Worm (Caenorhabditis elegans) whole organism, early embryonic: Measurements from ENCODE around the gene T28F3.5.

Source experiments
- B0310.2 ChIP-seq: sonication (generic microtip); optimal IDR thresholded peaks from 2 replicates; lab custom pipeline; 2016; ENCODE audit warnings: mild to moderate bottlenecking, missing genetic modification characterization, missing compliant biosample characterization
- F13C5.2 ChIP-seq: sonication (generic microtip); optimal IDR thresholded peaks from 2 replicates; lab custom pipeline; 2017; ENCODE audit warnings: mild to moderate bottlenecking, missing genetic modification characterization, inconsistent platforms, missing compliant biosample characterization
- aly-1 ChIP-seq: sonication (generic microtip); optimal IDR thresholded peaks from 2 replicates; lab custom pipeline; 2016; ENCODE audit warnings: missing genetic modification characterization, missing compliant biosample characterization
- ama-1 ChIP-seq: fragments of 150-350 bp; optimal IDR thresholded peaks from 2 replicates; lab custom pipeline; 2014
- ceh-13 ChIP-seq: fragments of 200-800 bp; sonication (Bioruptor generic); optimal IDR thresholded peaks from 2 replicates; lab custom pipeline; 2018; ENCODE audit warnings: mild to moderate bottlenecking, missing genetic modification characterization, missing compliant biosample characterization
- ceh-36 ChIP-seq: sonication (generic microtip); optimal IDR thresholded peaks from 2 replicates; lab custom pipeline; 2016; ENCODE audit warnings: missing genetic modification characterization, inconsistent platforms, missing compliant biosample characterization
- ets-7 ChIP-seq: sonication (generic microtip); optimal IDR thresholded peaks from 2 replicates; lab custom pipeline; 2016; ENCODE audit warnings: missing genotype, missing genetic modification characterization, missing compliant biosample characterization
- flt-1 ChIP-seq: fragments of 200-800 bp; sonication (Bioruptor generic); IDR thresholded peaks from 2 replicates; pipeline ENCODE4 v1.3.6; 2022; ENCODE audit warnings: missing genetic modification characterization, missing compliant biosample characterization
- hmbx-1 ChIP-seq: sonication (generic microtip); optimal IDR thresholded peaks from 2 replicates; lab custom pipeline; 2016; ENCODE audit warnings: mild to moderate bottlenecking, missing genetic modification characterization, missing compliant biosample characterization
- hmg-4 ChIP-seq: fragments of 200-800 bp; sonication (Bioruptor generic); optimal IDR thresholded peaks from 2 replicates; lab custom pipeline; 2018; ENCODE audit warnings: mild to moderate bottlenecking, missing genetic modification characterization, missing compliant biosample characterization
- hnd-1 ChIP-seq: sonication (generic microtip); optimal IDR thresholded peaks from 2 replicates; lab custom pipeline; 2016; ENCODE audit warnings: missing genetic modification characterization, missing compliant biosample characterization
- pes-1 ChIP-seq: fragments of 200-800 bp; sonication (Bioruptor generic); IDR thresholded peaks from 2 replicates; pipeline ENCODE4 v1.3.6; 2022; ENCODE audit warnings: missing genetic modification reagents, missing genetic modification characterization, missing compliant biosample characterization
- scrt-1 ChIP-seq: fragments of 200-800 bp; sonication (Bioruptor generic); IDR thresholded peaks from 2 replicates; pipeline ENCODE4 v1.3.6; 2022; ENCODE audit warnings: missing genetic modification characterization, missing compliant biosample characterization
- sea-1 ChIP-seq: fragments of 200-800 bp; sonication (Bioruptor generic); conservative IDR thresholded peaks from 2 replicates; pipeline ENCODE4 v1.3.6; 2022; ENCODE audit warnings: missing genetic modification characterization, missing compliant biosample characterization
- tbx-11 ChIP-seq: fragments of 200-800 bp; sonication (Bioruptor generic); IDR thresholded peaks from 2 replicates; pipeline ENCODE4 v1.3.6; 2022; ENCODE audit warnings: missing genetic modification characterization, missing compliant biosample characterization
- tbx-37 ChIP-seq: fragments of 200-800 bp; sonication (Bioruptor generic); conservative IDR thresholded peaks from 2 replicates; pipeline ENCODE4 v1.3.6; 2022; ENCODE audit warnings: missing genetic modification reagents, missing genetic modification characterization, missing compliant biosample characterization
- tra-4 ChIP-seq: sonication (generic microtip); optimal IDR thresholded peaks from 2 replicates; lab custom pipeline; 2017; ENCODE audit warnings: missing genetic modification characterization, missing compliant biosample characterization

Gene T28F3.5

DNA sequence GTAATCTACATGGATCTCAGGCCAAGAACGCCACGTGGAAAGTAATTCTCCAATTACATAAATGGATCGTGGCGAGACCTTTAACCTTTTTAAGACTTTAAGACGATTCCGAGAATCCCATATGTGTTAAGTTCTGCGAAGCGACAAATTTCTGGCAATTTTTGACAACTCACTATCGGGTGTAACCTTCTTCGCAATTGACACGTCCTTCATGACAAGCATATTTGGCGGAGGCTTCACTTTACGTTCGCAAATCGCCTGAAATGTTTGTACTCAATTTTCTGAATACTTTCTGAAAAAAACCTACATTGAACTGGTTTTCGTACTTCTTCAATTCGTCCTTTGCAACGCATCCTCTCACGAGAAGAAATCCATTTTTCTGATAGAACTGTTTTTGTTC lies 35.8 kb upstream of the T28F3.5 start:
- no peak for TF ChIP-seq flt-1
- TF ChIP-seq B0310.2 (tag; lab: Kevin White, UChicago), result no peak
- no peak for TF ChIP-seq hmg-4 (GFP tag; lab: Kevin White, UChicago)
- no peak for TF ChIP-seq hmbx-1 (tag; lab: Kevin White, UChicago)
- no peak for TF ChIP-seq aly-1 (tag; lab: Kevin White, UChicago)
- TF ChIP-seq ets-7 (tag; lab: Kevin White, UChicago), result no peak
- TF ChIP-seq tbx-37 (GFP tag; lab: Robert Waterston, UW), result no peak
- no peak for TF ChIP-seq scrt-1 (GFP tag; lab: Robert Waterston, UW)
- no peak for TF ChIP-seq ama-1 (lab: Kevin White, UChicago)
- TF ChIP-seq ceh-13 (GFP tag; lab: Kevin White, UChicago), result no peak
- no peak for TF ChIP-seq F13C5.2 (tag; lab: Kevin White, UChicago)
- TF ChIP-seq tbx-11 (GFP tag; lab: Robert Waterston, UW), result no peak
- TF ChIP-seq tra-4 (tag; lab: Kevin White, UChicago), result no peak
- no peak for TF ChIP-seq hnd-1 (tag; lab: Kevin White, UChicago)
- no peak for TF ChIP-seq ceh-36 (tag; lab: Kevin White, UChicago)
- no peak for TF ChIP-seq sea-1 (GFP tag; lab: Robert Waterston, UW)
- no peak for TF ChIP-seq pes-1

DNA sequence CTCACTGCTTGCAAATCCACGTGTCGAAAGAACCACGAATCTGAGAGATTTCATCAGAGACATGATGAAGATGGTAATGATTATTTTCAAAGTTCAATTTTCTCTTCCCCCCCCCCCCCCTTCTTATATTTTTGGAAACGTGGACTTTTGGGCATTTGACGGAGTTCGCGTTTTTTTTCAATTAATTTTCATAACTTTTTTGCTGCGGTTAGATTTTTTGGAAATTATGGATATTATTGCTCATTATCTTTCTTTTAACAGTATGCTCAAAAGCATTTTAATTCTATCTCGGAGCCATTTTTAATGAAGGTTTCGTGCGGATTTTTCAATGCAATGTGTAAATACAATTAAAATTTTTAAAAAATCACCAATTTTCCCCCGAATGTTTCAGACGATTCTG lies 35.3 kb upstream of the T28F3.5 start, which contains the start of gene phyh-1:
TSS of gene phyh-1 (minus strand) at position 101 of the 400 bp plus-strand sequence.
- TF ChIP-seq B0310.2 (tag; lab: Kevin White, UChicago), result no peak
- no peak for TF ChIP-seq tbx-11 (GFP tag; lab: Robert Waterston, UW)
- no peak for TF ChIP-seq ets-7 (tag; lab: Kevin White, UChicago)
- no peak for TF ChIP-seq ceh-13 (GFP tag; lab: Kevin White, UChicago)
- no peak for TF ChIP-seq F13C5.2 (tag; lab: Kevin White, UChicago)
- no peak for TF ChIP-seq tbx-37 (GFP tag; lab: Robert Waterston, UW)
- no peak for TF ChIP-seq pes-1
- TF ChIP-seq aly-1 (tag; lab: Kevin White, UChicago), result no peak
- no peak for TF ChIP-seq scrt-1 (GFP tag; lab: Robert Waterston, UW)
- no peak for TF ChIP-seq hnd-1 (tag; lab: Kevin White, UChicago)
- TF ChIP-seq tra-4 (tag; lab: Kevin White, UChicago), result no peak
- TF ChIP-seq ceh-36 (tag; lab: Kevin White, UChicago), result no peak
- TF ChIP-seq ama-1 (lab: Kevin White, UChicago), result no peak

DNA sequence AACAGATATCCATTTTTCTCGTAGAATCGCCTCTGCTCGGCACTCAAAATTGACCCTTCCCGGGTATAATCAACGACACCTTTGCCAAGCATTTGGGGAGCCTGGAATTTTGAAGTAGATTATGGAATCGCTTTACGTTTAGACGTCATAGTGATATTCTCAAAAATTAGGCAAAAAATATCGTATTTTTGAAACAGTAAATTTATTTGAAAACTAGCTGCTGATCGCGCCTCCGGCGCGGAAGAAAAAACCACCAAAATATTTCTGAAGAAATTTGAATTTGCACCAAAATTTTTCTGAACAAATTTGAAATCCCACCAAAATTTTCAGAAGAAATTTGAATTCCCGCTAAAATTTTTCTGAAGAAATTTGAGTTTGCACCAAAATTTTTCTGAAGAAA lies 32.2 kb upstream of the T28F3.5 start, which contains the start of gene ZK550.6:
TSS of gene ZK550.6 (minus strand) at position 101 of the 400 bp plus-strand sequence.
- no peak for TF ChIP-seq tra-4 (tag; lab: Kevin White, UChicago)
- no peak for TF ChIP-seq ets-7 (tag; lab: Kevin White, UChicago)
- TF ChIP-seq ama-1 (lab: Kevin White, UChicago), result no peak
- no peak for TF ChIP-seq flt-1
- TF ChIP-seq hnd-1 (tag; lab: Kevin White, UChicago), result no peak
- TF ChIP-seq ceh-36 (tag; lab: Kevin White, UChicago), result no peak
- no peak for TF ChIP-seq pes-1
- TF ChIP-seq sea-1 (GFP tag; lab: Robert Waterston, UW), result no peak
- no peak for TF ChIP-seq F13C5.2 (tag; lab: Kevin White, UChicago)
- no peak for TF ChIP-seq hmbx-1 (tag; lab: Kevin White, UChicago)
- TF ChIP-seq hmg-4 (GFP tag; lab: Kevin White, UChicago), result no peak
- no peak for TF ChIP-seq B0310.2 (tag; lab: Kevin White, UChicago)
- no peak for TF ChIP-seq tbx-11 (GFP tag; lab: Robert Waterston, UW)

DNA sequence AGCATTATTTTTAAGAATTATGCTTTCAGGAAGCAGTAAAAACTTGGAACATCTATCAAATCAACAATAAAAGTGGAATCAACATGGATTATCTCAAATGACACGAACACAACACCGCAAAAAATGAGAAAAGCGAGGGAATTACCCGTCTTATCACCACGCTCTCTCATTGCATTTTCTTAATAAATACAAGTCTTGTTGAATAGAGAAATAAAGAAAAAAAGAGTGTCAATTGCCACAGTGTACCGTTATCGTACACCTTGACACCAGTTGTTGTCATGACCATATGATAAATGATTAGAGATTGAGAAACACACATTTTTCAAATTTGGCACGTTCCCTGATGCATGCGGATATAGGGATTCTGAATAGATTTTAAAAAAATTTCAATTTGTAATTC lies 30.9 kb upstream of the T28F3.5 start:
- TF ChIP-seq aly-1 (tag; lab: Kevin White, UChicago) (no peak), tra-4 (tag; lab: Kevin White, UChicago) (no peak), pes-1 (no peak), hmbx-1 (tag; lab: Kevin White, UChicago) (no peak), tbx-11 (GFP tag; lab: Robert Waterston, UW) (no peak), hmg-4 (GFP tag; lab: Kevin White, UChicago) (no peak), sea-1 (GFP tag; lab: Robert Waterston, UW) (no peak)

DNA sequence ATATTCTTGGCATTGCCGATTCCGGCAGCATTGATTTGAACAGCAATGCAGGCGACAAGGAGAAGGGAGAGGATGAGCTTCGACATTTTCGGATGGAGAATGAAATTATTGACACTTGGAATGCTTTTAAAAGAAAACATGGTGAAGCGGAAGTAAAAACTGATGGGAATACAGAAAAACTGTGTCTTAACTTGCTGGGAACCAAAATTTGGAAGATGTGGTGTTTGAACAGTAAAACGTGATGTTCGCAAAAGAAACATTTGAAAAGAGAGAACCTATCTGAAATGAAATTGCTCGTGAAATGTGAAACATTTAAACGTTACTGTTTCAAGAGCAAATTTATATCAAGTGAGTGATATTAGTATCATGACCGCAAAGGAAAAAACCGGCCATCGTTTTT lies 29.9 kb upstream of the T28F3.5 start, which contains the start of gene F26D10.13:
TSS of gene F26D10.13 (minus strand) at position 101 of the 400 bp plus-strand sequence.
- TF ChIP-seq sea-1 (GFP tag; lab: Robert Waterston, UW) (no peak), ama-1 (lab: Kevin White, UChicago) (no peak), flt-1 (no peak)

DNA sequence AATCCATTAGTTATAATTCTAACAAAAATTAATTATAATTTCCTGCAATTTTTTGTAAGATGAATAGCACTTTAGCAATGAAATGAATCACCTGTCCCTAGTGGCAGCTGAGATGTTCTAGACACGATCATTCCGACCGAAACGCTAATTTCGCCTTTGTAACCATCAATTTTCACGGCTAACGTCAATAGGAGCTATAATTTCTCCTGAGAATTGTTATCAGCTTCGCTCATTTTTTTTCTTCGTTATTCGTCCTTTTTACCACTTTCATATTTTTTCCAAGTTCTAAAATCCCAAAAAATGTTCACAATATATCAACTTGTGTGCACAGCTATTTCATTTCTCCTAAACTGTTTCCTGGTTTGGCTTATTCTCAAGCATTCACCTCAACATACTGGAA lies 29.3 kb upstream of the T28F3.5 start, which contains the start of gene str-187:
TSS of gene str-187 (plus strand) at position 301 of the 400 bp plus-strand sequence.
- no peak for TF ChIP-seq sea-1 (GFP tag; lab: Robert Waterston, UW)
- no peak for TF ChIP-seq ceh-36 (tag; lab: Kevin White, UChicago)
- no peak for TF ChIP-seq tbx-11 (GFP tag; lab: Robert Waterston, UW)
- TF ChIP-seq tra-4 (tag; lab: Kevin White, UChicago), result no peak
- no peak for TF ChIP-seq hmg-4 (GFP tag; lab: Kevin White, UChicago)
- no peak for TF ChIP-seq pes-1
- TF ChIP-seq ets-7 (tag; lab: Kevin White, UChicago), result no peak
- no peak for TF ChIP-seq ceh-13 (GFP tag; lab: Kevin White, UChicago)

DNA sequence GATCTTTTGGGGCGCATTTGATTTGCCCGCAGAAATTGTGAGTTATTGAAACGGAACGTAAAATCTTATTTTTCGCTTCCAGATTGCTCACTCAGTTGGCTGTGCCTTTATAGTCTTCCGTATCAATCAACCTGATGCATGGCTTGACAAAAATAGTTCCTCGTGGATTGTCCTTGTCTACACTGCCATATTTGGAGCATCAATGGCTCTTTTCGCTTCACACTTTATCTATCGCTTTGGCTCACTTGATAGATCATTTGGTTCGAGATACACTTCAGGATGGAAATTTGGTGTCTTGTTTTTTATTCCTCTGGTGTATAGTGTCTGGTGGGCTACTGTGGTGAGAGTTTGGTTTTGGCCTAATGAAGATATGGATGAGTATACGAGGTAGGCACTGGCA lies 28.9 kb upstream of the T28F3.5 start:
- TF ChIP-seq ceh-36 (tag; lab: Kevin White, UChicago) (no peak), hmg-4 (GFP tag; lab: Kevin White, UChicago) (no peak), ceh-13 (GFP tag; lab: Kevin White, UChicago) (no peak), hmbx-1 (tag; lab: Kevin White, UChicago) (no peak), flt-1 (no peak), B0310.2 (tag; lab: Kevin White, UChicago) (no peak), hnd-1 (tag; lab: Kevin White, UChicago) (no peak), tbx-11 (GFP tag; lab: Robert Waterston, UW) (no peak), ets-7 (tag; lab: Kevin White, UChicago) (no peak), tbx-37 (GFP tag; lab: Robert Waterston, UW) (no peak), ama-1 (lab: Kevin White, UChicago) (no peak), scrt-1 (GFP tag; lab: Robert Waterston, UW) (no peak), tra-4 (tag; lab: Kevin White, UChicago) (no peak), sea-1 (GFP tag; lab: Robert Waterston, UW) (no peak), F13C5.2 (tag; lab: Kevin White, UChicago) (no peak)
